Worm (Caenorhabditis elegans) whole organism, L1 larva: ENCODE data around the gene F56D5.3.

Experiments
- C04F5.9 ChIP-seq: sonication (generic microtip); optimal IDR thresholded peaks from 2 replicates; lab custom pipeline; 2016; ENCODE audit warnings: missing genetic modification characterization, missing compliant biosample characterization
- C16A3.4 ChIP-seq: fragments of 150-350 bp; optimal IDR thresholded peaks from 2 replicates; lab custom pipeline; 2014; ENCODE audit warnings: missing biosample characterization, missing genetic modification characterization
- C34B4.2 ChIP-seq: sonication (generic microtip); optimal IDR thresholded peaks from 2 replicates; lab custom pipeline; 2017; ENCODE audit warnings: mild to moderate bottlenecking, missing genetic modification characterization, missing compliant biosample characterization
- aha-1 ChIP-seq: fragments of 150-350 bp; optimal IDR thresholded peaks from 2 replicates; lab custom pipeline; 2014; ENCODE audit warnings: missing biosample characterization, missing genetic modification characterization
- aly-2 ChIP-seq: fragments of 150-350 bp; optimal IDR thresholded peaks from 2 replicates; lab custom pipeline; 2014; ENCODE audit warnings: missing biosample characterization, missing genetic modification characterization
- ama-1 ChIP-seq: fragments of 150-350 bp; optimal IDR thresholded peaks from 2 replicates; lab custom pipeline; 2014
- blmp-1 ChIP-seq: fragments of 150-350 bp; optimal IDR thresholded peaks from 2 replicates; lab custom pipeline; 2014; ENCODE audit warnings: missing biosample characterization, missing genetic modification characterization
- ceh-8 ChIP-seq: fragments of 200-800 bp; sonication (Bioruptor generic); optimal IDR thresholded peaks from 2 replicates; lab custom pipeline; 2018; ENCODE audit warnings: mild to moderate bottlenecking, missing genetic modification characterization, moderate library complexity, missing compliant biosample characterization
- ceh-82 ChIP-seq, 3 experiments: fragments of 150-350 bp in 1 of 3; sonication (generic microtip) in 2 of 3; optimal IDR thresholded peaks; 2 replicates each; lab custom pipeline; 2014 to 2017; ENCODE audit warnings: missing biosample characterization in 3 of 3, missing genetic modification characterization in 3 of 3
- dsc-1 ChIP-seq: sonication (generic microtip); optimal IDR thresholded peaks from 2 replicates; lab custom pipeline; 2016; ENCODE audit warnings: mild to moderate bottlenecking, missing genetic modification characterization, missing compliant biosample characterization
- efl-1 ChIP-seq, 4 experiments: fragments of 150-350 bp; optimal IDR thresholded peaks in 3 of 4; peaks in 1 of 4; 1 replicate in 1 of 4; 2 replicates in 3 of 4; lab custom pipeline; 2014; ENCODE audit warnings: missing biosample characterization in 2 of 4, missing genetic modification characterization in 2 of 4, missing genetic modification reagents in 2 of 4
- efl-3 ChIP-seq: fragments of 200-800 bp; sonication (Bioruptor generic); optimal IDR thresholded peaks from 2 replicates; lab custom pipeline; 2018; ENCODE audit warnings: mild to moderate bottlenecking, missing genetic modification characterization, missing compliant biosample characterization
- egl-13 ChIP-seq: sonication (generic microtip); optimal IDR thresholded peaks from 2 replicates; lab custom pipeline; 2016; ENCODE audit warnings: missing genotype, missing genetic modification reagents, missing genetic modification characterization, missing compliant biosample characterization
- elt-2 ChIP-seq: sonication (generic microtip); optimal IDR thresholded peaks from 2 replicates; lab custom pipeline; 2016; ENCODE audit warnings: missing genetic modification characterization, mild to moderate bottlenecking, inconsistent platforms, missing compliant biosample characterization, missing genetic modification reagents
- ets-5 ChIP-seq: fragments of 200-800 bp; sonication (Bioruptor generic); IDR thresholded peaks from 2 replicates; pipeline ENCODE4 v1.3.6; 2022; ENCODE audit warnings: missing genetic modification characterization, missing compliant biosample characterization
- fkh-10 ChIP-seq: sonication (generic microtip); optimal IDR thresholded peaks from 2 replicates; lab custom pipeline; 2017; ENCODE audit warnings: missing biosample characterization, missing genetic modification reagents, missing genetic modification characterization
- fkh-8 ChIP-seq: sonication (generic microtip); optimal IDR thresholded peaks from 2 replicates; lab custom pipeline; 2016; ENCODE audit warnings: mild to moderate bottlenecking, missing genetic modification characterization, missing compliant biosample characterization
- grh-1 ChIP-seq: fragments of 200-800 bp; sonication (Bioruptor generic); IDR thresholded peaks from 2 replicates; pipeline ENCODE4 v1.3.6; 2022; ENCODE audit warnings: missing genetic modification reagents, missing genetic modification characterization, missing compliant biosample characterization
- hpl-2 ChIP-seq: fragments of 150-350 bp; optimal IDR thresholded peaks from 2 replicates; lab custom pipeline; 2014; ENCODE audit warnings: missing biosample characterization, missing genetic modification reagents, missing genetic modification characterization
- isw-1 ChIP-seq: fragments of 200-800 bp; sonication (Bioruptor generic); IDR thresholded peaks from 2 replicates; pipeline ENCODE4 v1.3.6; 2022; ENCODE audit warnings: missing genetic modification characterization, missing compliant biosample characterization
- lin-13 ChIP-seq: fragments of 150-350 bp; optimal IDR thresholded peaks from 2 replicates; lab custom pipeline; 2014; ENCODE audit warnings: missing biosample characterization, missing genetic modification reagents, missing genetic modification characterization
- lin-15B ChIP-seq: fragments of 150-350 bp; sonication (generic microtip); optimal IDR thresholded peaks from 3 replicates; lab custom pipeline; 2014; ENCODE audit warnings: missing biosample characterization, missing genetic modification characterization
- lin-35 ChIP-seq, 2 experiments: fragments of 150-350 bp; optimal IDR thresholded peaks; 2 replicates each; lab custom pipeline; 2014; ENCODE audit warnings: missing biosample characterization in 2 of 2, missing genetic modification characterization in 2 of 2, missing genetic modification reagents in 2 of 2
- lin-39 ChIP-seq: fragments of 150-350 bp; optimal IDR thresholded peaks from 2 replicates; lab custom pipeline; 2014; ENCODE audit warnings: missing biosample characterization, missing genetic modification reagents, missing genetic modification characterization
- mab-9 ChIP-seq: fragments of 200-800 bp; sonication (Bioruptor generic); IDR thresholded peaks from 2 replicates; pipeline ENCODE4 v1.3.6; 2022; ENCODE audit warnings: missing genetic modification reagents, missing genetic modification characterization, missing compliant biosample characterization
- mdl-1 ChIP-seq, 2 experiments: fragments of 150-350 bp; optimal IDR thresholded peaks; 2 replicates each; lab custom pipeline; 2014 to 2017; ENCODE audit warnings: missing biosample characterization in 2 of 2, missing genetic modification characterization in 2 of 2, inconsistent platforms in 1 of 2
- nhr-12 ChIP-seq: sonication (generic microtip); optimal IDR thresholded peaks from 2 replicates; lab custom pipeline; 2017; ENCODE audit warnings: missing biosample characterization, missing genetic modification characterization
- nhr-19 ChIP-seq: fragments of 200-800 bp; sonication (Bioruptor generic); conservative IDR thresholded peaks from 2 replicates; pipeline ENCODE4 v1.3.6; 2022; ENCODE audit warnings: missing genetic modification characterization, missing compliant biosample characterization
- nhr-237 ChIP-seq: fragments of 150-350 bp; optimal IDR thresholded peaks from 2 replicates; lab custom pipeline; 2014; ENCODE audit warnings: missing biosample characterization, missing genetic modification characterization
- nhr-28 ChIP-seq: fragments of 150-350 bp; optimal IDR thresholded peaks from 2 replicates; lab custom pipeline; 2014; ENCODE audit warnings: missing biosample characterization, missing genetic modification characterization
- nhr-47 ChIP-seq: sonication (generic microtip); optimal IDR thresholded peaks from 2 replicates; lab custom pipeline; 2016; ENCODE audit warnings: mild to moderate bottlenecking, missing genetic modification characterization, moderate library complexity, missing compliant biosample characterization
- nhr-71 ChIP-seq: sonication (generic microtip); optimal IDR thresholded peaks from 2 replicates; lab custom pipeline; 2016; ENCODE audit warnings: mild to moderate bottlenecking, missing genetic modification characterization, moderate library complexity, missing compliant biosample characterization
- nhr-76 ChIP-seq: sonication (generic microtip); optimal IDR thresholded peaks from 2 replicates; lab custom pipeline; 2017; ENCODE audit warnings: missing biosample characterization, missing genetic modification characterization
- nhr-85 ChIP-seq: sonication (generic microtip); peaks from one replicate; lab custom pipeline; 2016; ENCODE audit warnings: missing genetic modification characterization, inconsistent platforms, missing compliant biosample characterization
- pag-3 ChIP-seq: sonication (generic microtip); optimal IDR thresholded peaks from 2 replicates; lab custom pipeline; 2017; ENCODE audit warnings: missing genetic modification characterization, mild to moderate bottlenecking, missing compliant biosample characterization, antibody characterized with exemption, borderline replicate concordance; ENCODE audit not compliant: insufficient read depth
- pqm-1 ChIP-seq: sonication (generic microtip); optimal IDR thresholded peaks from 3 replicates; lab custom pipeline; 2017; ENCODE audit warnings: missing biosample characterization, missing genetic modification characterization
- snu-23 ChIP-seq: sonication (generic microtip); optimal IDR thresholded peaks from 2 replicates; lab custom pipeline; 2016; ENCODE audit warnings: missing genetic modification characterization, missing compliant biosample characterization
- sox-4 ChIP-seq: sonication (generic microtip); optimal IDR thresholded peaks from 2 replicates; lab custom pipeline; 2016; ENCODE audit warnings: missing genetic modification characterization, missing compliant biosample characterization
- sptf-1 ChIP-seq: fragments of 150-350 bp; optimal IDR thresholded peaks from 2 replicates; lab custom pipeline; 2014; ENCODE audit warnings: missing biosample characterization, missing genetic modification characterization
- sup-37 ChIP-seq: fragments of 200-800 bp; sonication (Bioruptor generic); optimal IDR thresholded peaks from 2 replicates; lab custom pipeline; 2018; ENCODE audit warnings: mild to moderate bottlenecking, missing genetic modification characterization, missing compliant biosample characterization
- tlp-1 ChIP-seq: fragments of 150-350 bp; optimal IDR thresholded peaks from 2 replicates; lab custom pipeline; 2014; ENCODE audit warnings: missing biosample characterization, missing genetic modification characterization
- unc-30 ChIP-seq: sonication (generic microtip); optimal IDR thresholded peaks from 2 replicates; lab custom pipeline; 2017; ENCODE audit warnings: missing biosample characterization, missing genetic modification characterization
- unc-86 ChIP-seq: sonication (generic microtip); optimal IDR thresholded peaks from 2 replicates; lab custom pipeline; 2016; ENCODE audit warnings: missing genetic modification characterization, missing compliant biosample characterization
- unc-98 ChIP-seq: fragments of 200-800 bp; sonication (Bioruptor generic); IDR thresholded peaks from 2 replicates; pipeline ENCODE4 v1.3.6; 2022; ENCODE audit warnings: missing genetic modification characterization, missing compliant biosample characterization
- zag-1 ChIP-seq: fragments of 150-350 bp; optimal IDR thresholded peaks from 2 replicates; lab custom pipeline; 2014; ENCODE audit warnings: missing biosample characterization, missing genetic modification characterization
- zip-4 ChIP-seq: fragments of 200-800 bp; sonication (Bioruptor generic); optimal IDR thresholded peaks from 2 replicates; lab custom pipeline; 2018; ENCODE audit warnings: mild to moderate bottlenecking, missing genetic modification characterization, moderate library complexity, missing compliant biosample characterization
- ztf-11 ChIP-seq, 2 experiments: sonication (generic microtip); optimal IDR thresholded peaks; 2 replicates each; lab custom pipeline; 2016 to 2017; ENCODE audit warnings: missing genetic modification characterization in 2 of 2, missing biosample characterization in 1 of 2, missing compliant biosample characterization in 1 of 2

Gene F56D5.3

ce11 chrIV:9398512-9398911, 1.1 kb downstream of the F56D5.3 start, which contains the start of gene F56D5.2:
Gene F56D5.2 (minus strand): TSS chrIV:9398612.
- no peak for TF ChIP-seq sup-37 (GFP tag; lab: Kevin White, UChicago)
- no peak for TF ChIP-seq unc-86 (tag; lab: Kevin White, UChicago)
- no peak for TF ChIP-seq nhr-71 (tag; lab: Kevin White, UChicago)
- no peak for TF ChIP-seq egl-13 (tag; lab: Kevin White, UChicago)
- TF ChIP-seq nhr-28 (tag; lab: Kevin White, UChicago): no peak
- TF ChIP-seq nhr-47 (tag; lab: Kevin White, UChicago): no peak
- TF ChIP-seq efl-1 (optimal IDR thresholded peaks at IDR 0.05; lab: Kevin White, UChicago): no peak
- no peak for TF ChIP-seq efl-1 (GFP tag; optimal IDR thresholded peaks at IDR 0.05 in 1 of 2; lab: Kevin White, UChicago)

DNA sequence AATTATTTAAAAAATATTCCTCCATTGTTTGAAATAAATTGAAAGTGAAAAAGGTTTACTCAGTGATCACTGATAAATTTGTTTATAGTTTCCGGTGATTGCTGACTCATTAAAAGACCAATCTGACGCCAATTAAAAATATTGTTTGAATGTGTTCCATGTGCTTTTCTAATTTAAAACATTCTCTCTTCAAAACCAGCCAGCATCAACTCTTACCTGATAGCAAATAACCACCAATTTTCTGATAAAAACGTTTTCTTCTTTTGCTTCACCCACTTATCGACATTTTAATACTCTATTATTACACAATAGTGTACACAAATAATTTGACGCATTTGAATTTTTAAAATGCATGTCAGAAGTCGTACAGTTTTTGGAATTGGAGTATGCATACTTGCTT, 4.3 kb downstream of the F56D5.3 start, which contains the start of gene F56D5.6:
Gene F56D5.6 (plus strand): TSS at position 208 of the 400 bp plus-strand sequence.
- TF ChIP-seq elt-2 (tag; lab: Kevin White, UChicago) (peak; percentile 17), nhr-28 (tag; lab: Kevin White, UChicago) (no peak)
- TF ChIP-seq, all 84 proteins: peak for 1

ce11 chrIV:9403761-9404420, 6.5 kb downstream of the F56D5.3 start:
- TF ChIP-seq nhr-12 (tag; lab: Kevin White, UChicago): no peak
- TF ChIP-seq lin-35 (GFP tag; optimal IDR thresholded peaks at IDR 0.05; lab: Kevin White, UChicago): peak; percentile 87 to 93
- no peak for TF ChIP-seq aha-1 (tag; lab: Kevin White, UChicago)
- no peak for TF ChIP-seq ceh-8
- TF ChIP-seq lin-13 (GFP tag; lab: Kevin White, UChicago): no peak
- TF ChIP-seq C34B4.2: no peak
- no peak for TF ChIP-seq egl-13 (tag; lab: Kevin White, UChicago)
- TF ChIP-seq snu-23 (GFP tag; lab: Kevin White, UChicago): peak; percentile 22
- no peak for TF ChIP-seq mab-9 (GFP tag; lab: Robert Waterston, UW)
- no peak for TF ChIP-seq nhr-76 (tag; lab: Kevin White, UChicago)
- TF ChIP-seq fkh-10 (GFP tag; lab: Kevin White, UChicago): no peak
- no peak for TF ChIP-seq ama-1
- TF ChIP-seq lin-39 (tag; lab: Kevin White, UChicago): no peak
- TF ChIP-seq sup-37 (GFP tag; lab: Kevin White, UChicago): no peak
- TF ChIP-seq pqm-1 (tag; lab: Kevin White, UChicago): no peak
- no peak for TF ChIP-seq nhr-28 (tag; lab: Kevin White, UChicago)
- TF ChIP-seq nhr-19 (GFP tag; lab: Robert Waterston, UW): peak; percentile 36; the same call in 1 of the 2 replicates
- TF ChIP-seq zip-4 (GFP tag; lab: Kevin White, UChicago): no peak
- TF ChIP-seq ztf-11 (tag; optimal IDR thresholded peaks at IDR 0.05; lab: Kevin White, UChicago): no peak
- TF ChIP-seq elt-2 (tag; lab: Kevin White, UChicago): no peak
- no peak for TF ChIP-seq unc-30 (tag; lab: Kevin White, UChicago)
- TF ChIP-seq pag-3 (tag; lab: Kevin White, UChicago): no peak
- TF ChIP-seq ets-5 (GFP tag; lab: Robert Waterston, UW): no peak
- TF ChIP-seq nhr-237: no peak
- TF ChIP-seq grh-1 (GFP tag; lab: Robert Waterston, UW): no peak; the same call in 1 of the 2 replicates
- no peak for TF ChIP-seq fkh-8
- TF ChIP-seq sox-4 (tag; lab: Kevin White, UChicago): no peak
- no peak for TF ChIP-seq sptf-1 (tag; lab: Kevin White, UChicago)
- peak; percentile 55 for TF ChIP-seq isw-1
- no peak for TF ChIP-seq blmp-1 (tag; lab: Kevin White, UChicago)
- TF ChIP-seq tlp-1 (tag; lab: Kevin White, UChicago): no peak
- no peak for TF ChIP-seq unc-98 (GFP tag; lab: Robert Waterston, UW)
- TF ChIP-seq zag-1 (tag; lab: Kevin White, UChicago): no peak
- peak; percentile 75 for TF ChIP-seq nhr-85 (tag; lab: Kevin White, UChicago)
- TF ChIP-seq hpl-2 (GFP tag; lab: Kevin White, UChicago): no peak
- no peak for TF ChIP-seq C16A3.4 (tag; lab: Kevin White, UChicago)
- TF ChIP-seq unc-86 (tag; lab: Kevin White, UChicago): no peak
- no peak for TF ChIP-seq aly-2
- TF ChIP-seq lin-15B (tag; lab: Kevin White, UChicago): no peak
- peak; percentile 17 for TF ChIP-seq dsc-1 (tag; lab: Kevin White, UChicago)
- no peak for TF ChIP-seq efl-3 (GFP tag; lab: Kevin White, UChicago)
- TF ChIP-seq ceh-82 (tag; optimal IDR thresholded peaks at IDR 0.05; lab: Kevin White, UChicago): peak in 1 of 3 experiments; percentile 8
- no peak for TF ChIP-seq mdl-1 (tag; optimal IDR thresholded peaks at IDR 0.05; lab: Kevin White, UChicago)
- TF ChIP-seq C04F5.9: no peak
